Worm (Caenorhabditis elegans) whole organism, L1 larva: ENCODE data around the gene C05B5.2.

Experiments used
- C04F5.9 ChIP-seq: sonication (generic microtip); optimal IDR thresholded peaks from 2 replicates; lab custom pipeline; 2016; ENCODE audit warnings: missing genetic modification characterization, missing compliant biosample characterization
- C34B4.2 ChIP-seq: sonication (generic microtip); optimal IDR thresholded peaks from 2 replicates; lab custom pipeline; 2017; ENCODE audit warnings: mild to moderate bottlenecking, missing genetic modification characterization, missing compliant biosample characterization
- aha-1 ChIP-seq: fragments of 150-350 bp; optimal IDR thresholded peaks from 2 replicates; lab custom pipeline; 2014; ENCODE audit warnings: missing biosample characterization, missing genetic modification characterization
- ceh-63 ChIP-seq: fragments of 200-800 bp; sonication (Bioruptor generic); optimal IDR thresholded peaks from 2 replicates; lab custom pipeline; 2018; ENCODE audit warnings: mild to moderate bottlenecking, missing genetic modification characterization, missing compliant biosample characterization
- ceh-8 ChIP-seq: fragments of 200-800 bp; sonication (Bioruptor generic); optimal IDR thresholded peaks from 2 replicates; lab custom pipeline; 2018; ENCODE audit warnings: mild to moderate bottlenecking, missing genetic modification characterization, moderate library complexity, missing compliant biosample characterization
- ceh-88 ChIP-seq: fragments of 200-800 bp; sonication (Bioruptor generic); IDR thresholded peaks from 2 replicates; pipeline ENCODE4 v1.3.6; 2022; ENCODE audit warnings: missing genetic modification characterization, missing compliant biosample characterization
- ceh-90 ChIP-seq: sonication (generic microtip); optimal IDR thresholded peaks from 2 replicates; lab custom pipeline; 2016; ENCODE audit warnings: missing genetic modification characterization, missing compliant biosample characterization
- ces-1 ChIP-seq: fragments of 150-350 bp; optimal IDR thresholded peaks from 2 replicates; lab custom pipeline; 2014; ENCODE audit warnings: missing biosample characterization, missing genetic modification reagents, missing genetic modification characterization
- dsc-1 ChIP-seq: sonication (generic microtip); optimal IDR thresholded peaks from 2 replicates; lab custom pipeline; 2016; ENCODE audit warnings: mild to moderate bottlenecking, missing genetic modification characterization, missing compliant biosample characterization
- efl-3 ChIP-seq: fragments of 200-800 bp; sonication (Bioruptor generic); optimal IDR thresholded peaks from 2 replicates; lab custom pipeline; 2018; ENCODE audit warnings: mild to moderate bottlenecking, missing genetic modification characterization, missing compliant biosample characterization
- egl-27 ChIP-seq, 2 experiments: fragments of 150-350 bp in 1 of 2; sonication (generic microtip); optimal IDR thresholded peaks; 3 replicates each; lab custom pipeline; 2017 to 2018; ENCODE audit warnings: missing biosample characterization in 2 of 2, missing genetic modification characterization in 2 of 2, missing genetic modification reagents in 2 of 2
- elt-2 ChIP-seq: sonication (generic microtip); optimal IDR thresholded peaks from 2 replicates; lab custom pipeline; 2016; ENCODE audit warnings: missing genetic modification characterization, mild to moderate bottlenecking, inconsistent platforms, missing compliant biosample characterization, missing genetic modification reagents
- fkh-4 ChIP-seq: sonication (generic microtip); optimal IDR thresholded peaks from 2 replicates; lab custom pipeline; 2016; ENCODE audit warnings: missing compliant biosample characterization, missing genetic modification characterization, borderline replicate concordance
- fkh-8 ChIP-seq: sonication (generic microtip); optimal IDR thresholded peaks from 2 replicates; lab custom pipeline; 2016; ENCODE audit warnings: mild to moderate bottlenecking, missing genetic modification characterization, missing compliant biosample characterization
- fos-1 ChIP-seq: fragments of 150-350 bp; optimal IDR thresholded peaks from 2 replicates; lab custom pipeline; 2014; ENCODE audit warnings: missing biosample characterization, missing genetic modification characterization
- grh-1 ChIP-seq: fragments of 200-800 bp; sonication (Bioruptor generic); IDR thresholded peaks from 2 replicates; pipeline ENCODE4 v1.3.6; 2022; ENCODE audit warnings: missing genetic modification reagents, missing genetic modification characterization, missing compliant biosample characterization
- hlh-17 ChIP-seq: fragments of 200-800 bp; sonication (Bioruptor generic); optimal IDR thresholded peaks from 2 replicates; lab custom pipeline; 2018; ENCODE audit warnings: missing genetic modification characterization, mild to moderate bottlenecking, missing compliant biosample characterization, moderate library complexity, borderline replicate concordance
- hpl-2 ChIP-seq: fragments of 150-350 bp; optimal IDR thresholded peaks from 2 replicates; lab custom pipeline; 2014; ENCODE audit warnings: missing biosample characterization, missing genetic modification reagents, missing genetic modification characterization
- irx-1 ChIP-seq: sonication (generic microtip); optimal IDR thresholded peaks from 2 replicates; lab custom pipeline; 2016; ENCODE audit warnings: missing genetic modification characterization, missing compliant biosample characterization
- jun-1 ChIP-seq: fragments of 150-350 bp; optimal IDR thresholded peaks from 2 replicates; lab custom pipeline; 2014; ENCODE audit warnings: missing biosample characterization, missing genetic modification reagents, missing genetic modification characterization
- lin-15B ChIP-seq: fragments of 150-350 bp; sonication (generic microtip); optimal IDR thresholded peaks from 3 replicates; lab custom pipeline; 2014; ENCODE audit warnings: missing biosample characterization, missing genetic modification characterization
- lin-35 ChIP-seq, 2 experiments: fragments of 150-350 bp; optimal IDR thresholded peaks; 2 replicates each; lab custom pipeline; 2014; ENCODE audit warnings: missing biosample characterization in 2 of 2, missing genetic modification characterization in 2 of 2, missing genetic modification reagents in 2 of 2
- lir-3 ChIP-seq: sonication (generic microtip); optimal IDR thresholded peaks from 2 replicates; lab custom pipeline; 2016; ENCODE audit warnings: mild to moderate bottlenecking, missing genetic modification characterization, moderate library complexity, missing compliant biosample characterization; ENCODE audit not compliant: poor library complexity
- lsy-2 ChIP-seq, 2 experiments: fragments of 150-350 bp; optimal IDR thresholded peaks; 2 replicates each; lab custom pipeline; 2014; ENCODE audit warnings: missing biosample characterization in 2 of 2, missing genetic modification characterization in 2 of 2
- nhr-11 ChIP-seq: fragments of 150-350 bp; optimal IDR thresholded peaks from 2 replicates; lab custom pipeline; 2014; ENCODE audit warnings: missing biosample characterization, missing genetic modification characterization
- nhr-20 ChIP-seq: sonication (generic microtip); optimal IDR thresholded peaks from 2 replicates; lab custom pipeline; 2016; ENCODE audit warnings: mild to moderate bottlenecking, missing genetic modification characterization, missing compliant biosample characterization
- nhr-47 ChIP-seq: sonication (generic microtip); optimal IDR thresholded peaks from 2 replicates; lab custom pipeline; 2016; ENCODE audit warnings: mild to moderate bottlenecking, missing genetic modification characterization, moderate library complexity, missing compliant biosample characterization
- nhr-71 ChIP-seq: sonication (generic microtip); optimal IDR thresholded peaks from 2 replicates; lab custom pipeline; 2016; ENCODE audit warnings: mild to moderate bottlenecking, missing genetic modification characterization, moderate library complexity, missing compliant biosample characterization
- nhr-77 ChIP-seq: fragments of 150-350 bp; optimal IDR thresholded peaks from 2 replicates; lab custom pipeline; 2014; ENCODE audit warnings: missing biosample characterization, missing genetic modification characterization
- nhr-84 ChIP-seq: sonication (generic microtip); optimal IDR thresholded peaks from 2 replicates; lab custom pipeline; 2017; ENCODE audit warnings: missing biosample characterization, missing genetic modification characterization
- nhr-85 ChIP-seq: sonication (generic microtip); peaks from one replicate; lab custom pipeline; 2016; ENCODE audit warnings: missing genetic modification characterization, inconsistent platforms, missing compliant biosample characterization
- pag-3 ChIP-seq: sonication (generic microtip); optimal IDR thresholded peaks from 2 replicates; lab custom pipeline; 2017; ENCODE audit warnings: missing genetic modification characterization, mild to moderate bottlenecking, missing compliant biosample characterization, antibody characterized with exemption, borderline replicate concordance; ENCODE audit not compliant: insufficient read depth
- pqm-1 ChIP-seq: sonication (generic microtip); optimal IDR thresholded peaks from 3 replicates; lab custom pipeline; 2017; ENCODE audit warnings: missing biosample characterization, missing genetic modification characterization
- snpc-4 ChIP-seq: fragments of 150-350 bp; optimal IDR thresholded peaks from 2 replicates; lab custom pipeline; 2014; ENCODE audit warnings: missing biosample characterization, missing genetic modification characterization
- snu-23 ChIP-seq: sonication (generic microtip); optimal IDR thresholded peaks from 2 replicates; lab custom pipeline; 2016; ENCODE audit warnings: missing genetic modification characterization, missing compliant biosample characterization
- tlp-1 ChIP-seq: fragments of 150-350 bp; optimal IDR thresholded peaks from 2 replicates; lab custom pipeline; 2014; ENCODE audit warnings: missing biosample characterization, missing genetic modification characterization
- unc-130 ChIP-seq: fragments of 150-350 bp; optimal IDR thresholded peaks from 2 replicates; lab custom pipeline; 2017; ENCODE audit warnings: missing biosample characterization, missing genetic modification characterization, inconsistent platforms
- unc-98 ChIP-seq: fragments of 200-800 bp; sonication (Bioruptor generic); IDR thresholded peaks from 2 replicates; pipeline ENCODE4 v1.3.6; 2022; ENCODE audit warnings: missing genetic modification characterization, missing compliant biosample characterization
- vab-15 ChIP-seq: sonication (generic microtip); optimal IDR thresholded peaks from 2 replicates; lab custom pipeline; 2017; ENCODE audit warnings: missing genotype, mild to moderate bottlenecking, missing genetic modification characterization, missing compliant biosample characterization
- xbp-1 ChIP-seq: sonication (generic microtip); optimal IDR thresholded peaks from 2 replicates; lab custom pipeline; 2016; ENCODE audit warnings: missing genetic modification characterization, missing compliant biosample characterization
- zag-1 ChIP-seq: fragments of 150-350 bp; optimal IDR thresholded peaks from 2 replicates; lab custom pipeline; 2014; ENCODE audit warnings: missing biosample characterization, missing genetic modification characterization
- zip-4 ChIP-seq: fragments of 200-800 bp; sonication (Bioruptor generic); optimal IDR thresholded peaks from 2 replicates; lab custom pipeline; 2018; ENCODE audit warnings: mild to moderate bottlenecking, missing genetic modification characterization, moderate library complexity, missing compliant biosample characterization
- ztf-4 ChIP-seq: fragments of 150-350 bp; optimal IDR thresholded peaks from 2 replicates; lab custom pipeline; 2014; ENCODE audit warnings: missing biosample characterization, missing genetic modification characterization

Gene C05B5.2

ce11 chrIII:10016413-10017051 lies 16.2 kb upstream of the C05B5.2 start, which contains the start of gene rgs-1 (continued):
- TF ChIP-seq tlp-1 (tag; lab: Kevin White, UChicago) (no peak), ztf-4 (tag; lab: Kevin White, UChicago) (no peak), ces-1 (GFP tag; lab: Kevin White, UChicago) (no peak), elt-2 (tag; lab: Kevin White, UChicago) (no peak), nhr-47 (tag; lab: Kevin White, UChicago) (peak; percentile 61), ceh-90 (tag; lab: Kevin White, UChicago) (no peak), fkh-4 (tag; lab: Kevin White, UChicago) (no peak), unc-98 (GFP tag; lab: Robert Waterston, UW) (no peak), nhr-77 (no peak), grh-1 (GFP tag; lab: Robert Waterston, UW) (no peak), lir-3 (tag; lab: Kevin White, UChicago) (no peak), C34B4.2 (no peak), zag-1 (tag; lab: Kevin White, UChicago) (no peak), pag-3 (tag; lab: Kevin White, UChicago) (no peak), unc-130 (tag; lab: Kevin White, UChicago) (no peak), xbp-1 (tag; lab: Kevin White, UChicago) (peak; percentile 49), egl-27 (tag; optimal IDR thresholded peaks at IDR 0.05; lab: Kevin White, UChicago) (no peak), snpc-4 (tag; lab: Kevin White, UChicago) (peak; percentile 34), fos-1 (tag; lab: Kevin White, UChicago) (no peak), pqm-1 (tag; lab: Kevin White, UChicago) (no peak), efl-3 (GFP tag; lab: Kevin White, UChicago) (no peak), lin-35 (GFP tag; optimal IDR thresholded peaks at IDR 0.05; lab: Kevin White, UChicago) (peak in 1 of 2 experiments; percentile 55), snu-23 (GFP tag; lab: Kevin White, UChicago) (peak; percentile 55), nhr-84 (no peak), lsy-2 (tag; optimal IDR thresholded peaks at IDR 0.05; lab: Kevin White, UChicago) (peak; percentile 7 to 46), ceh-63 (GFP tag; lab: Kevin White, UChicago) (no peak), zip-4 (GFP tag; lab: Kevin White, UChicago) (no peak), nhr-85 (no peak), nhr-71 (tag; lab: Kevin White, UChicago) (peak; percentile 75), lin-15B (tag; lab: Kevin White, UChicago) (no peak), jun-1 (tag; lab: Kevin White, UChicago) (no peak), hlh-17 (GFP tag; lab: Kevin White, UChicago) (no peak), hpl-2 (GFP tag; lab: Kevin White, UChicago) (no peak), nhr-20 (no peak), aha-1 (tag; lab: Kevin White, UChicago) (no peak), ceh-8 (GFP tag; lab: Kevin White, UChicago) (no peak), irx-1 (tag; lab: Kevin White, UChicago) (no peak), C04F5.9 (no peak), dsc-1 (tag; lab: Kevin White, UChicago) (peak; percentile 61), ceh-88 (GFP tag; lab: Robert Waterston, UW) (no peak), nhr-11 (tag; lab: Kevin White, UChicago) (no peak), fkh-8 (tag; lab: Kevin White, UChicago) (peak; percentile 79), vab-15 (tag; lab: Kevin White, UChicago) (no peak)
